Fruit fly (Drosophila melanogaster): ENCODE measurements around the gene CG14933.

DNA sequence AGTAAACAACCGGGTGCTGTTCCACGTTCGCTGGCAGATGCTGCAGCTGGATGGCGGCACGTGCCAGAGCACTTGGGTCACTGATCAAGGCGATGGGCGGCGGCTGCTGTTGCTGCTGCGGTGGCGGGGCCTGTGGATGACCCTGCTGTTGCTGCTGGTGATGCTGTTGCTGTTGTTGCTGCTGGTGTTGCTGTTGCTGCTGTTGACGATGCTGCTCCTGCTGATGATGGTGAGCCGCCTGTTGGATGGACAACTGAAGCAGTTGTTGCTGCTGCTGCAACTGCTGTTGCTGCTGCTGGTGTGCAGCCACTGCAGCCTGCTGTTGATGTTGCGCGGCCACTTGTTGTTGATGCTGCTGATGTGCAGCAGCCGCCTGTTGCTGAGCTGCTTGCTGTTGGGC lies 45.5 kb upstream of the CG14933 start:
- no peak for TF ChIP-seq Hr38 (GFP tag; optimal IDR thresholded peaks at IDR 0.05)
- no peak for TF ChIP-seq CG8632 (GFP tag; optimal IDR thresholded peaks at IDR 0.05)
- TF ChIP-seq achi (GFP tag; optimal IDR thresholded peaks at IDR 0.05): no peak
- no peak for TF ChIP-seq dac (GFP tag; optimal IDR thresholded peaks at IDR 0.05)
- TF ChIP-seq CG3032 (tag; optimal IDR thresholded peaks at IDR 0.05): no peak
- no peak for TF ChIP-seq CG4318 (GFP tag; optimal IDR thresholded peaks at IDR 0.05)
